Fruit fly (Drosophila melanogaster) whole organism, embryonic: ENCODE measurements around the gene CG8119.

Experiments
- Awh ChIP-seq: fragments of 200-800 bp; sonication (Bioruptor generic); IDR thresholded peaks from 2 replicates; pipeline ENCODE4, ENCODE4 v1.3.6; 2022; ENCODE audit warnings: missing biosample characterization, missing genetic modification characterization
- CG10209 ChIP-seq: fragments of 200-800 bp; sonication (Bioruptor generic); optimal IDR thresholded peaks from 3 replicates; lab custom pipeline; 2017; ENCODE audit warnings: missing biosample characterization, mild to moderate bottlenecking, missing genetic modification characterization, missing genetic modification reagents
- CG15073 ChIP-seq: fragments of 200-800 bp; sonication (Bioruptor generic); optimal IDR thresholded peaks from 2 replicates; lab custom pipeline; 2016; ENCODE audit warnings: missing biosample characterization, missing genetic modification characterization
- CG15601 ChIP-seq: fragments of 200-800 bp; sonication (Bioruptor generic); optimal IDR thresholded peaks from 3 replicates; lab custom pipeline; 2019; ENCODE audit warnings: missing biosample characterization, mild to moderate bottlenecking, missing genetic modification characterization, moderate library complexity
- CG16863 ChIP-seq: fragments of 200-800 bp; sonication (Bioruptor generic); optimal IDR thresholded peaks from 3 replicates; lab custom pipeline; 2016; ENCODE audit warnings: missing biosample characterization, missing genetic modification characterization
- CG17612 ChIP-seq: fragments of 200-800 bp; sonication (Bioruptor generic); IDR thresholded peaks from 2 replicates; pipeline ENCODE4 v1.3.6; 2022; ENCODE audit warnings: missing biosample characterization, missing genetic modification characterization
- CG17829 ChIP-seq: fragments of 200-800 bp; optimal IDR thresholded peaks from 2 replicates; lab custom pipeline; 2019; ENCODE audit warnings: missing biosample characterization, mild to moderate bottlenecking, missing genetic modification characterization, moderate library complexity
- CG1832 ChIP-seq: fragments of 200-800 bp; sonication (Bioruptor generic); optimal IDR thresholded peaks from 2 replicates; lab custom pipeline; 2017; ENCODE audit warnings: missing biosample characterization, mild to moderate bottlenecking, missing genetic modification characterization, inconsistent platforms
- CG2116 ChIP-seq: fragments of 200-800 bp; sonication (Bioruptor generic); optimal IDR thresholded peaks from 3 replicates; lab custom pipeline; 2018; ENCODE audit warnings: missing biosample characterization, mild to moderate bottlenecking, missing genetic modification characterization
- CG2129 ChIP-seq: fragments of 200-800 bp; sonication (Bioruptor generic); IDR thresholded peaks from 2 replicates; pipeline ENCODE4 v1.3.6; 2022; ENCODE audit warnings: missing biosample characterization, missing genetic modification characterization; ENCODE audit not compliant: partially characterized antibody
- CG2202 ChIP-seq: fragments of 200-800 bp; sonication (Bioruptor generic); optimal IDR thresholded peaks from 2 replicates; lab custom pipeline; 2018; ENCODE audit warnings: missing biosample characterization, mild to moderate bottlenecking, missing genetic modification characterization
- CG3163 ChIP-seq: fragments of 200-800 bp; sonication (Bioruptor generic); optimal IDR thresholded peaks from 3 replicates; lab custom pipeline; 2016; ENCODE audit warnings: missing biosample characterization, missing genetic modification characterization
- CG4282 ChIP-seq: fragments of 200-800 bp; sonication (Bioruptor generic); optimal IDR thresholded peaks from 2 replicates; lab custom pipeline; 2016; ENCODE audit warnings: missing biosample characterization, missing genetic modification characterization
- CG4854 ChIP-seq: fragments of 200-800 bp; sonication (Bioruptor generic); optimal IDR thresholded peaks from 2 replicates; lab custom pipeline; 2016; ENCODE audit warnings: missing biosample characterization, missing genetic modification characterization, inconsistent platforms
- CG5245 ChIP-seq: fragments of 200-800 bp; sonication (Bioruptor generic); optimal IDR thresholded peaks from 3 replicates; lab custom pipeline; 2016; ENCODE audit warnings: missing biosample characterization, missing genetic modification characterization
- CG6654 ChIP-seq: fragments of 200-800 bp; sonication (Bioruptor generic); optimal IDR thresholded peaks from 2 replicates; lab custom pipeline; 2017; ENCODE audit warnings: missing biosample characterization, mild to moderate bottlenecking, missing genetic modification characterization
- CG6813 ChIP-seq: fragments of 200-800 bp; sonication (Bioruptor generic); optimal IDR thresholded peaks from 2 replicates; lab custom pipeline; 2017; ENCODE audit warnings: missing biosample characterization, missing genetic modification characterization, mild to moderate bottlenecking, moderate library complexity, missing genetic modification reagents
- CG7372 ChIP-seq: fragments of 200-800 bp; sonication (Bioruptor generic); IDR thresholded peaks from 2 replicates; pipeline ENCODE4 v1.3.6; 2022; ENCODE audit warnings: missing biosample characterization, missing genetic modification characterization
- CG9797 ChIP-seq: fragments of 200-800 bp; sonication (Bioruptor generic); optimal IDR thresholded peaks from 3 replicates; lab custom pipeline; 2018; ENCODE audit warnings: missing biosample characterization, mild to moderate bottlenecking, missing genetic modification characterization
- CG9876 ChIP-seq: fragments of 200-800 bp; sonication (Bioruptor generic); optimal IDR thresholded peaks from 2 replicates; lab custom pipeline; 2016; ENCODE audit warnings: missing biosample characterization, missing genetic modification characterization
- D19A ChIP-seq: fragments of 200-800 bp; optimal IDR thresholded peaks from 3 replicates; lab custom pipeline; 2019; ENCODE audit warnings: missing biosample characterization, mild to moderate bottlenecking, missing genetic modification characterization, moderate library complexity
- Drgx ChIP-seq: fragments of 200-800 bp; sonication (Bioruptor generic); IDR thresholded peaks from 2 replicates; pipeline ENCODE4 v1.3.6; 2022; ENCODE audit warnings: missing biosample characterization, missing genetic modification characterization
- Gug ChIP-seq: fragments of 200-800 bp; sonication (Bioruptor generic); IDR thresholded peaks from 4 replicates; pipeline ENCODE4 v1.3.6; 2022; ENCODE audit warnings: missing biosample characterization, missing genetic modification characterization
- MESR4 ChIP-seq: fragments of 200-800 bp; sonication (Bioruptor generic); optimal IDR thresholded peaks from 2 replicates; lab custom pipeline; 2018; ENCODE audit warnings: missing biosample characterization, mild to moderate bottlenecking, missing genetic modification characterization, moderate library complexity
- Mes4 ChIP-seq: fragments of 200-800 bp; sonication (Bioruptor generic); optimal IDR thresholded peaks from 2 replicates; lab custom pipeline; 2016; ENCODE audit warnings: missing biosample characterization, missing genetic modification characterization
- NfI ChIP-seq: fragments of 200-800 bp; sonication (Bioruptor generic); optimal IDR thresholded peaks from 3 replicates; lab custom pipeline; 2018; ENCODE audit warnings: missing biosample characterization, mild to moderate bottlenecking, missing genetic modification characterization, moderate library complexity
- Oli ChIP-seq: fragments of 200-800 bp; sonication (Bioruptor generic); optimal IDR thresholded peaks from 2 replicates; lab custom pipeline; 2018; ENCODE audit warnings: missing biosample characterization, mild to moderate bottlenecking, missing genetic modification characterization, moderate library complexity
- Poxn ChIP-seq: fragments of 200-800 bp; sonication (Bioruptor generic); IDR thresholded peaks from 2 replicates; pipeline ENCODE4 v1.3.6; 2022; ENCODE audit warnings: missing biosample characterization, missing genetic modification characterization
- Ptx1 ChIP-seq: fragments of 200-800 bp; sonication (Bioruptor generic); IDR thresholded peaks from 2 replicates; pipeline ENCODE4 v1.3.6; 2022; ENCODE audit warnings: missing biosample characterization, missing genetic modification characterization
- Rfx ChIP-seq: fragments of 200-800 bp; sonication (Bioruptor generic); IDR thresholded peaks from 2 replicates; pipeline ENCODE4 v1.3.6; 2022; ENCODE audit warnings: missing biosample characterization, missing genetic modification characterization
- Rx ChIP-seq: fragments of 200-800 bp; sonication (Bioruptor generic); IDR thresholded peaks from 2 replicates; pipeline ENCODE4 v1.3.6; 2022; ENCODE audit warnings: missing biosample characterization, missing genetic modification characterization
- Side ChIP-seq: fragments of 200-800 bp; sonication (Bioruptor generic); optimal IDR thresholded peaks from 2 replicates; lab custom pipeline; 2016; ENCODE audit warnings: missing biosample characterization, missing genetic modification characterization
- Sin3A ChIP-seq: fragments of >200 bp; optimal IDR thresholded peaks from 2 replicates; lab custom pipeline; 2018
- Tbp ChIP-seq: fragments of >200 bp; optimal IDR thresholded peaks from 2 replicates; lab custom pipeline; 2018; ENCODE audit warnings: missing biosample characterization, missing genetic modification characterization
- Vsx1 ChIP-seq: fragments of 200-800 bp; sonication (Bioruptor generic); optimal IDR thresholded peaks from 2 replicates; lab custom pipeline; 2017; ENCODE audit warnings: missing biosample characterization, mild to moderate bottlenecking, missing genetic modification characterization, missing genetic modification reagents
- amos ChIP-seq: fragments of 200-800 bp; sonication (Bioruptor generic); IDR thresholded peaks from 2 replicates; pipeline ENCODE4 v1.3.6; 2022; ENCODE audit warnings: missing biosample characterization, missing genetic modification characterization; ENCODE audit not compliant: partially characterized antibody
- chif ChIP-seq, 2 experiments: fragments of 200-800 bp; sonication (Bioruptor generic); optimal IDR thresholded peaks; 3 replicates each; lab custom pipeline; 2016; ENCODE audit warnings: missing biosample characterization in 2 of 2, missing genetic modification characterization in 2 of 2
- da ChIP-seq: fragments of 200-800 bp; sonication (Bioruptor generic); optimal IDR thresholded peaks from 2 replicates; lab custom pipeline; 2016; ENCODE audit warnings: missing biosample characterization, missing genetic modification characterization
- jigr1 ChIP-seq: fragments of 200-800 bp; sonication (Bioruptor generic); IDR thresholded peaks from 3 replicates; pipeline ENCODE4 v1.3.6; 2022; ENCODE audit warnings: missing biosample characterization, missing genetic modification characterization
- knrl ChIP-seq: fragments of 200-800 bp; sonication (Bioruptor generic); IDR thresholded peaks from 3 replicates; pipeline ENCODE4 v1.3.6; 2022; ENCODE audit warnings: missing biosample characterization, missing genetic modification characterization; ENCODE audit not compliant: partially characterized antibody
- lilli ChIP-seq: fragments of 200-800 bp; sonication (Bioruptor generic); optimal IDR thresholded peaks from 3 replicates; lab custom pipeline; 2016; ENCODE audit warnings: missing biosample characterization, missing genetic modification characterization
- mld ChIP-seq: fragments of 200-800 bp; sonication (Bioruptor generic); IDR thresholded peaks from 3 replicates; pipeline ENCODE4 v1.3.6; 2022; ENCODE audit warnings: missing biosample characterization, missing genetic modification characterization; ENCODE audit not compliant: partially characterized antibody
- org-1 ChIP-seq: fragments of 200-800 bp; sonication (Bioruptor generic); optimal IDR thresholded peaks from 2 replicates; lab custom pipeline; 2017; ENCODE audit warnings: missing biosample characterization, missing genetic modification characterization
- pan ChIP-seq, 4 experiments: fragments of >200 bp in 3 of 4; fragments of 200-800 bp in 1 of 4; sonication (Bioruptor generic) in 1 of 4; optimal IDR thresholded peaks in 3 of 4; IDR thresholded peaks in 1 of 4; 2 replicates each; pipeline versions ENCODE4 v1.3.6 to Lab custom; 2017 to 2022; ENCODE audit warnings: missing biosample characterization in 2 of 4, missing genetic modification characterization in 2 of 4, mixed read lengths in 1 of 4
- seq ChIP-seq: fragments of 200-800 bp; sonication (Bioruptor generic); IDR thresholded peaks from 2 replicates; pipeline ENCODE4 v1.3.6; 2022; ENCODE audit warnings: missing biosample characterization, missing genetic modification characterization
- sob ChIP-seq: fragments of 200-800 bp; sonication (Bioruptor generic); IDR thresholded peaks from 2 replicates; pipeline ENCODE4 v1.3.6; 2022; ENCODE audit warnings: missing biosample characterization, missing genetic modification characterization
- tin ChIP-seq: fragments of 200-800 bp; sonication (Bioruptor generic); optimal IDR thresholded peaks from 3 replicates; lab custom pipeline; 2016; ENCODE audit warnings: missing biosample characterization, missing genetic modification characterization
- tll ChIP-seq, 2 experiments: fragments of 200-800 bp in 1 of 2; fragments of >200 bp in 1 of 2; sonication (Bioruptor generic) in 1 of 2; optimal IDR thresholded peaks; 2 replicates each; lab custom pipeline; 2017 to 2019; ENCODE audit warnings: missing biosample characterization in 2 of 2, missing genetic modification characterization in 2 of 2, mild to moderate bottlenecking in 1 of 2, moderate library complexity in 1 of 2
- zf30C ChIP-seq: fragments of 200-800 bp; sonication (Bioruptor generic); optimal IDR thresholded peaks from 3 replicates; lab custom pipeline; 2018; ENCODE audit warnings: missing biosample characterization, mild to moderate bottlenecking, missing genetic modification characterization
- zfh2 ChIP-seq: fragments of 200-800 bp; sonication (Bioruptor generic); optimal IDR thresholded peaks from 2 replicates; lab custom pipeline; 2016; ENCODE audit warnings: missing biosample characterization, missing genetic modification characterization

Gene CG8119

dm6 chrX:15671026-15671563, 8.7 kb downstream of the CG8119 start, which contains the start of gene CG15646:
Gene CG15646, minus strand, starts transcription at chrX:15671029.
- TF ChIP-seq org-1 (GFP tag; lab: Kevin White, UChicago) (peak; percentile 52), Mes4 (GFP tag; lab: Kevin White, UChicago) (no peak), CG3163 (GFP tag; lab: Kevin White, UChicago) (no peak), D19A (tag; lab: Kevin White, UChicago) (peak; percentile 84), Oli (tag; lab: Kevin White, UChicago) (peak; percentile 72), Drgx (GFP tag; lab: Robert Waterston, UW) (no peak), CG15601 (tag; lab: Kevin White, UChicago) (peak; percentile 100), Rx (GFP tag; lab: Robert Waterston, UW) (no peak), jigr1 (GFP tag; lab: Robert Waterston, UW) (no peak), Tbp (no peak), zfh2 (GFP tag; lab: Kevin White, UChicago) (no peak), Rfx (0 out of 2 replicates have a peak, but pooled peaks have one; percentile 23), CG15073 (no peak), CG17612 (GFP tag; lab: Robert Waterston, UW) (no peak), CG4282 (GFP tag; lab: Kevin White, UChicago) (no peak), Gug (GFP tag; lab: Robert Waterston, UW) (0 out of 4 replicates have a peak, but pooled peaks have one; percentile 15), CG1832 (GFP tag; lab: Kevin White, UChicago) (no peak), CG4854 (GFP tag; lab: Kevin White, UChicago) (no peak), CG2116 (peak; percentile 30), Vsx1 (GFP tag; lab: Kevin White, UChicago) (peak; percentile 35), NfI (GFP tag; lab: Kevin White, UChicago) (no peak), pan (optimal IDR thresholded peaks at IDR 0.05; lab: Kevin White, UChicago) (no peak), pan (GFP tag; optimal IDR thresholded peaks at IDR 0.05 in 1 of 2, IDR thresholded peaks at IDR 0.05 in 1 of 2) (peak in 1 of 2 experiments; percentile 47), Sin3A (lab: Kevin White, UChicago) (no peak), amos (GFP tag; lab: Robert Waterston, UW) (no peak), mld (GFP tag; lab: Robert Waterston, UW) (peak; percentile 53; the same call in 1 of the 3 replicates), tin (GFP tag; lab: Kevin White, UChicago) (peak; percentile 66), MESR4 (no peak), chif (GFP tag; optimal IDR thresholded peaks at IDR 0.05; lab: Kevin White, UChicago) (peak; percentile 3 to 49), knrl (GFP tag; lab: Robert Waterston, UW) (no peak), CG17829 (peak; percentile 94), Poxn (GFP tag; lab: Robert Waterston, UW) (no peak), Ptx1 (GFP tag; lab: Robert Waterston, UW) (peak; percentile 68), sob (GFP tag; lab: Robert Waterston, UW) (peak; percentile 17; the same call in 1 of the 2 replicates), da (GFP tag; lab: Kevin White, UChicago) (no peak), CG16863 (no peak), seq (GFP tag; lab: Robert Waterston, UW) (no peak), CG9797 (GFP tag; lab: Kevin White, UChicago) (no peak), CG6813 (GFP tag; lab: Kevin White, UChicago) (peak; percentile 40), CG2202 (tag; lab: Kevin White, UChicago) (peak; percentile 82), CG9876 (GFP tag; lab: Kevin White, UChicago) (no peak), CG2129 (GFP tag; lab: Robert Waterston, UW) (no peak), zf30C (GFP tag; lab: Kevin White, UChicago) (peak; percentile 92), CG5245 (GFP tag; lab: Kevin White, UChicago) (peak; percentile 25), CG6654 (GFP tag; lab: Kevin White, UChicago) (no peak), lilli (GFP tag; lab: Kevin White, UChicago) (peak; percentile 29), Side (GFP tag; lab: Kevin White, UChicago) (no peak), CG7372 (GFP tag; lab: Robert Waterston, UW) (0 out of 2 replicates have a peak, but pooled peaks have one; percentile 22), CG10209 (GFP tag; lab: Kevin White, UChicago) (peak; percentile 72), Awh (peak; percentile 34; the same call in 1 of the 2 replicates), tll (GFP tag; optimal IDR thresholded peaks at IDR 0.05; lab: Kevin White, UChicago) (peak in 1 of 2 experiments; percentile 57)
